Fruit fly (Drosophila melanogaster): ENCODE results near the gene CG13982.

DNA sequence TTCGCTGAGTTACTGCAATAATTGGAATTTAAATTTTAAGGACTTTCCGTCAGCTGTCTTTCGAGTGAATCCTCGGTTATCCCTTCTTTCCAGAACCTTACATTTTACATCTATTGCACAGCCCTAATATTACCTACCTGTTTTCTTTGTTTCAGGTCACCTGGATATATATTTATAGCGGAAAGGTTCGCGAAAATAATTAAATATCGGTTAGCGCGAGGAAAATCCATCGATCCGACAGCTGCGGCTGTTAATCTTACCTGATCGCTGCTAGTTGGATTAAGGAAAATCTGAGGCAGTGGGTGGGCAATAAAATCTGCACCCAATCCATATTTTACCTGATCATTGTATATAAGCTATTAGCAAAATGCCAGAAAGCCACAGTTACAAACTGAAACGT is 39.0 kb upstream of the CG13982 start:
- TF ChIP-seq Mio (GFP tag; optimal IDR thresholded peaks at IDR 0.05) = no peak
- no peak for TF ChIP-seq Dfd (GFP tag; optimal IDR thresholded peaks at IDR 0.05)
- no peak for TF ChIP-seq Hr78 (GFP tag; optimal IDR thresholded peaks at IDR 0.05)
- TF ChIP-seq tai (GFP tag; optimal IDR thresholded peaks at IDR 0.05) = no peak
- no peak for TF ChIP-seq Hnf4 (GFP tag; optimal IDR thresholded peaks at IDR 0.05)
- no peak for TF ChIP-seq foxo (GFP tag; optimal IDR thresholded peaks at IDR 0.05)
- no peak for TF ChIP-seq pan (optimal IDR thresholded peaks at IDR 0.05)
- TF ChIP-seq jim (GFP tag; optimal IDR thresholded peaks at IDR 0.05) = no peak

Measured in whole organism, wandering third instar larva.